Fruit fly (Drosophila melanogaster) whole organism, wandering third instar larva: ENCODE measurements around the gene dre4.

ENCODE experiments used
- Hr78 ChIP-seq: fragments of >200 bp; optimal IDR thresholded peaks from 2 replicates; lab custom pipeline; 2017; ENCODE audit warnings: missing biosample characterization, missing genetic modification characterization
- Hr83 ChIP-seq: fragments of 200-300 bp; sonication (Bioruptor generic); optimal IDR thresholded peaks from 2 replicates; lab custom pipeline; 2016; ENCODE audit warnings: missing biosample characterization, mild to moderate bottlenecking, missing genetic modification characterization, moderate library complexity; ENCODE audit not compliant: poor library complexity, severe bottlenecking
- N ChIP-seq: fragments of >200 bp; optimal IDR thresholded peaks from 2 replicates; lab custom pipeline; 2018; ENCODE audit warnings: missing biosample characterization, missing external identifiers, missing genetic modification characterization
- brk ChIP-seq: fragments of 200-800 bp; sonication (Bioruptor generic); optimal IDR thresholded peaks from 2 replicates; lab custom pipeline; 2016; ENCODE audit warnings: missing biosample characterization, mild to moderate bottlenecking, missing genetic modification characterization
- jim ChIP-seq: fragments of 175-275, 200-325 bp; sonication (Bioruptor generic); optimal IDR thresholded peaks from 2 replicates; lab custom pipeline; 2016; ENCODE audit warnings: missing biosample characterization, mild to moderate bottlenecking, missing genetic modification characterization

DNA sequence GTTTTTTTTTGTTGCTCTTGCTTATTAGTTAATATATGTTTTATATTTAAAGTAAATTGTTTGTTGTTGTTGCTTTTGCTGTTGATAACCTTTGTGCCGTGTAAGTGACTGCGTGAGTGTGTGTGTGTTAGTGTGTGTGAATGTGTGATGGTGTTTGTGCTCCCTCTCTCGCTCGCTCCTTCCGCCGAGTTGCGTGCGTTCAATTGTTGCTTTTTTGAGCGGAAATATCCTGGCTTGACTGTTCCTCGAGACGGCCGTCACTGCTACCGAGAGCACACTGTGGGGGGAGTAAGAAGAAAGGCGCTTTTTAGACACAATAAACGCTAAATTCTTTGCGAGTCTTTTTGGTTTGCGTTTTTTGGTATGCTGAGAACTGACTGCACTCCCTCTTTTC, 14.7 kb downstream of the dre4 start:
- TF ChIP-seq Hr83 (GFP tag; lab: Kevin White, UChicago) (no peak), Hr78 (GFP tag; lab: Kevin White, UChicago) (no peak), brk (GFP tag; lab: Kevin White, UChicago) (no peak), jim (GFP tag; lab: Kevin White, UChicago) (no peak), N (GFP tag; lab: Kevin White, UChicago) (peak; percentile 81)
